Fruit fly (Drosophila melanogaster) whole organism, embryonic: ENCODE results near the gene Fdh.

Experiments
- BtbVII ChIP-seq: fragments of 200-800 bp; sonication (Bioruptor generic); optimal IDR thresholded peaks from 3 replicates; lab custom pipeline; 2017; ENCODE audit warnings: missing biosample characterization, mild to moderate bottlenecking, missing genetic modification characterization
- CG10147 ChIP-seq: fragments of 200-800 bp; sonication (Bioruptor generic); optimal IDR thresholded peaks from 2 replicates; lab custom pipeline; 2019; ENCODE audit warnings: missing biosample characterization, mild to moderate bottlenecking, missing genetic modification characterization, moderate library complexity
- CG12391 ChIP-seq: fragments of 200-800 bp; sonication (Bioruptor generic); optimal IDR thresholded peaks from 3 replicates; lab custom pipeline; 2018; ENCODE audit warnings: missing biosample characterization, mild to moderate bottlenecking, missing genetic modification characterization, moderate library complexity
- CG14014 ChIP-seq: fragments of 200-800 bp; sonication (Bioruptor generic); IDR thresholded peaks from 2 replicates; pipeline ENCODE4 v1.3.6; 2022; ENCODE audit warnings: missing biosample characterization, missing genetic modification characterization
- CG1647 ChIP-seq: fragments of 200-800 bp; sonication (Bioruptor generic); optimal IDR thresholded peaks from 3 replicates; lab custom pipeline; 2016; ENCODE audit warnings: missing biosample characterization, missing genetic modification characterization
- CG16863 ChIP-seq: fragments of 200-800 bp; sonication (Bioruptor generic); optimal IDR thresholded peaks from 3 replicates; lab custom pipeline; 2016; ENCODE audit warnings: missing biosample characterization, missing genetic modification characterization
- CG17359 ChIP-seq: fragments of 200-800 bp; sonication (Bioruptor generic); optimal IDR thresholded peaks from 3 replicates; lab custom pipeline; 2018; ENCODE audit warnings: missing biosample characterization, mild to moderate bottlenecking, missing genetic modification characterization, moderate library complexity
- CG17829 ChIP-seq: fragments of 200-800 bp; optimal IDR thresholded peaks from 2 replicates; lab custom pipeline; 2019; ENCODE audit warnings: missing biosample characterization, mild to moderate bottlenecking, missing genetic modification characterization, moderate library complexity
- CG18476 ChIP-seq: fragments of 200-800 bp; sonication (Bioruptor generic); optimal IDR thresholded peaks from 2 replicates; lab custom pipeline; 2016; ENCODE audit warnings: missing biosample characterization, mild to moderate bottlenecking, missing genetic modification characterization
- CG30020 ChIP-seq: fragments of 200-800 bp; optimal IDR thresholded peaks from 2 replicates; lab custom pipeline; 2019; ENCODE audit warnings: missing biosample characterization, mild to moderate bottlenecking, missing genetic modification characterization, moderate library complexity
- CG30403 ChIP-seq: fragments of 200-800 bp; sonication (Bioruptor generic); optimal IDR thresholded peaks from 3 replicates; lab custom pipeline; 2016; ENCODE audit warnings: missing biosample characterization, missing genetic modification characterization
- CG3065 ChIP-seq: fragments of 200-800 bp; sonication (Bioruptor generic); optimal IDR thresholded peaks from 2 replicates; lab custom pipeline; 2016; ENCODE audit warnings: missing biosample characterization, missing genetic modification characterization
- CG32767 ChIP-seq: fragments of 200-800 bp; sonication (Bioruptor generic); IDR thresholded peaks from 2 replicates; pipeline ENCODE4 v1.3.6; 2022; ENCODE audit warnings: missing biosample characterization, missing genetic modification characterization
- CG33213 ChIP-seq: fragments of 200-800 bp; sonication (Bioruptor generic); optimal IDR thresholded peaks from 3 replicates; lab custom pipeline; 2016; ENCODE audit warnings: missing biosample characterization, missing genetic modification characterization
- CG3407 ChIP-seq: fragments of 200-800 bp; sonication (Bioruptor generic); optimal IDR thresholded peaks from 2 replicates; lab custom pipeline; 2018; ENCODE audit warnings: missing biosample characterization, mild to moderate bottlenecking, missing genetic modification characterization
- CG4730 ChIP-seq: fragments of 200-800 bp; sonication (Bioruptor generic); IDR thresholded peaks from 2 replicates; pipeline ENCODE4 v1.3.6; 2022; ENCODE audit warnings: missing biosample characterization, missing genetic modification characterization
- CG4820 ChIP-seq: fragments of 200-800 bp; sonication (Bioruptor generic); optimal IDR thresholded peaks from 3 replicates; lab custom pipeline; 2016; ENCODE audit warnings: missing biosample characterization, missing genetic modification characterization
- CG6654 ChIP-seq: fragments of 200-800 bp; sonication (Bioruptor generic); optimal IDR thresholded peaks from 2 replicates; lab custom pipeline; 2017; ENCODE audit warnings: missing biosample characterization, mild to moderate bottlenecking, missing genetic modification characterization
- CG8290 ChIP-seq, 3 experiments: fragments of 200-800 bp; sonication (Bioruptor generic); optimal IDR thresholded peaks; 2 replicates each; lab custom pipeline; 2016 to 2019; ENCODE audit warnings: missing biosample characterization in 3 of 3, missing genetic modification characterization in 3 of 3, mild to moderate bottlenecking in 2 of 3, moderate library complexity in 1 of 3
- Chrac-16 ChIP-seq: fragments of 200-800 bp; sonication (Bioruptor generic); optimal IDR thresholded peaks from 3 replicates; lab custom pipeline; 2016; ENCODE audit warnings: missing biosample characterization, missing genetic modification characterization
- CrebB ChIP-seq: fragments of 200-800 bp; sonication (Bioruptor generic); optimal IDR thresholded peaks from 3 replicates; lab custom pipeline; 2018; ENCODE audit warnings: missing biosample characterization, mild to moderate bottlenecking, missing genetic modification characterization
- Dip3 ChIP-seq: fragments of 200-800 bp; sonication (Bioruptor generic); optimal IDR thresholded peaks from 3 replicates; lab custom pipeline; 2016; ENCODE audit warnings: missing biosample characterization, missing genetic modification characterization
- HLHmδ ChIP-seq: fragments of 200-800 bp; sonication (Bioruptor generic); optimal IDR thresholded peaks from 2 replicates; lab custom pipeline; 2018; ENCODE audit warnings: missing biosample characterization, mild to moderate bottlenecking, missing genetic modification characterization, moderate library complexity
- MBD-R2 ChIP-seq: fragments of 200-800 bp; sonication (Bioruptor generic); IDR thresholded peaks from 2 replicates; pipeline ENCODE4 v1.3.6; 2022; ENCODE audit warnings: missing biosample characterization, missing genetic modification characterization
- PHDP ChIP-seq: fragments of 200-800 bp; sonication (Bioruptor generic); optimal IDR thresholded peaks from 3 replicates; lab custom pipeline; 2018; ENCODE audit warnings: missing biosample characterization, mild to moderate bottlenecking, missing genetic modification characterization, moderate library complexity
- Pdp1 ChIP-seq, 2 experiments: fragments of 200-800 bp; sonication (Bioruptor generic); optimal IDR thresholded peaks; 3 replicates each; lab custom pipeline; 2016; ENCODE audit warnings: missing biosample characterization in 2 of 2, missing genetic modification characterization in 2 of 2, mild to moderate bottlenecking in 1 of 2, moderate library complexity in 1 of 2
- Sry-δ ChIP-seq: fragments of 200-800 bp; sonication (Bioruptor generic); optimal IDR thresholded peaks from 2 replicates; lab custom pipeline; 2016; ENCODE audit warnings: missing biosample characterization, missing genetic modification characterization
- Trl ChIP-seq, 3 experiments: fragments of >200 bp in 2 of 3; fragments of 200-800 bp in 1 of 3; sonication (Bioruptor generic) in 1 of 3; optimal IDR thresholded peaks; 2 replicates in 1 of 3; 3 replicates in 2 of 3; lab custom pipeline; 2016 to 2017; ENCODE audit warnings: missing biosample characterization in 1 of 3, missing genetic modification characterization in 1 of 3
- Usf ChIP-seq: fragments of 200-800 bp; sonication (Bioruptor generic); optimal IDR thresholded peaks from 2 replicates; lab custom pipeline; 2017; ENCODE audit warnings: missing genotype, missing biosample characterization, missing genetic modification characterization
- ara ChIP-seq: fragments of 200-800 bp; sonication (Bioruptor generic); IDR thresholded peaks from 2 replicates; pipeline ENCODE4 v1.3.6; 2022; ENCODE audit warnings: missing biosample characterization, missing genetic modification characterization
- ase ChIP-seq: fragments of 200-800 bp; sonication (Bioruptor generic); IDR thresholded peaks from 3 replicates; pipeline ENCODE4 v1.3.6; 2022; ENCODE audit warnings: missing biosample characterization, missing genetic modification characterization
- ems ChIP-seq: fragments of 200-800 bp; sonication (Bioruptor generic); optimal IDR thresholded peaks from 3 replicates; lab custom pipeline; 2016; ENCODE audit warnings: missing biosample characterization, missing genetic modification characterization
- exex ChIP-seq: fragments of 200-800 bp; sonication (Bioruptor generic); optimal IDR thresholded peaks from 4 replicates; lab custom pipeline; 2018; ENCODE audit warnings: missing biosample characterization, mild to moderate bottlenecking, missing genetic modification characterization, moderate library complexity
- fd64A ChIP-seq: fragments of 200-800 bp; sonication (Bioruptor generic); optimal IDR thresholded peaks from 3 replicates; lab custom pipeline; 2018; ENCODE audit warnings: missing biosample characterization, mild to moderate bottlenecking, missing genetic modification characterization
- grn ChIP-seq: fragments of 200-800 bp; sonication (Bioruptor generic); optimal IDR thresholded peaks from 3 replicates; lab custom pipeline; 2017; ENCODE audit warnings: missing biosample characterization, missing genetic modification characterization
- ind ChIP-seq: fragments of 200-800 bp; sonication (Bioruptor generic); optimal IDR thresholded peaks from 3 replicates; lab custom pipeline; 2016; ENCODE audit warnings: missing biosample characterization, missing genetic modification characterization
- lbe ChIP-seq: fragments of 200-800 bp; sonication (Bioruptor generic); optimal IDR thresholded peaks from 2 replicates; lab custom pipeline; 2016; ENCODE audit warnings: missing biosample characterization, mild to moderate bottlenecking, missing genetic modification characterization
- pzg ChIP-seq: fragments of 200-800 bp; sonication (Bioruptor generic); optimal IDR thresholded peaks from 3 replicates; lab custom pipeline; 2018; ENCODE audit warnings: missing biosample characterization, mild to moderate bottlenecking, missing genetic modification characterization, moderate library complexity
- row ChIP-seq: fragments of 200-800 bp; sonication (Bioruptor generic); IDR thresholded peaks from 3 replicates; pipeline ENCODE4 v1.3.6; 2022; ENCODE audit warnings: missing biosample characterization, missing genetic modification characterization
- salm ChIP-seq: fragments of 200-800 bp; sonication (Bioruptor generic); optimal IDR thresholded peaks from 2 replicates; lab custom pipeline; 2018; ENCODE audit warnings: missing biosample characterization, mild to moderate bottlenecking, missing genetic modification characterization
- sc ChIP-seq, 3 experiments: fragments of >200 bp in 2 of 3; fragments of 200-800 bp in 1 of 3; sonication (Bioruptor generic) in 1 of 3; optimal IDR thresholded peaks; 2 replicates in 2 of 3; 3 replicates in 1 of 3; lab custom pipeline; 2017; ENCODE audit warnings: mild to moderate bottlenecking in 1 of 3, missing biosample characterization in 1 of 3, missing genetic modification characterization in 1 of 3, missing genetic modification reagents in 1 of 3
- sd ChIP-seq: fragments of 200-800 bp; sonication (Bioruptor generic); optimal IDR thresholded peaks from 3 replicates; lab custom pipeline; 2018; ENCODE audit warnings: missing biosample characterization, mild to moderate bottlenecking, missing genetic modification characterization, moderate library complexity
- sens ChIP-seq: fragments of 200-800 bp; sonication (Bioruptor generic); peaks from one replicate; lab custom pipeline; 2016; ENCODE audit warnings: missing biosample characterization, missing genetic modification characterization
- ttk ChIP-seq: fragments of 200-800 bp; sonication (Bioruptor generic); IDR thresholded peaks from 2 replicates; pipeline ENCODE4 v2.1.2; 2022; ENCODE audit warnings: missing biosample characterization, missing genetic modification characterization
- twi ChIP-seq: fragments of 200-800 bp; optimal IDR thresholded peaks from 2 replicates; lab custom pipeline; 2019; ENCODE audit warnings: missing biosample characterization, mild to moderate bottlenecking, missing genetic modification characterization, moderate library complexity
- vfl ChIP-seq: fragments of 200-800 bp; sonication (Bioruptor generic); optimal IDR thresholded peaks from 2 replicates; lab custom pipeline; 2016; ENCODE audit warnings: missing biosample characterization, missing genetic modification characterization
- wdn ChIP-seq: fragments of 200-800 bp; sonication (Bioruptor generic); IDR thresholded peaks from 2 replicates; pipeline ENCODE4 v1.3.6; 2022; ENCODE audit warnings: missing biosample characterization, missing genetic modification characterization
- zfh1 ChIP-seq: fragments of 200-800 bp; sonication (Bioruptor generic); IDR thresholded peaks from 3 replicates; pipeline ENCODE4 v1.3.6; 2022; ENCODE audit warnings: missing biosample characterization, missing genetic modification characterization
- zfh2 ChIP-seq: fragments of 200-800 bp; sonication (Bioruptor generic); optimal IDR thresholded peaks from 2 replicates; lab custom pipeline; 2016; ENCODE audit warnings: missing biosample characterization, missing genetic modification characterization

The Fdh gene

dm6 chr3R:10872148-10872783 is at the start of gene Fdh:
Gene Fdh (minus strand): TSS chr3R:10872381.
- TF ChIP-seq CG12391 (peak; percentile 81), lbe (peak; percentile 41), grn (no peak), Dip3 (GFP tag; lab: Kevin White, UChicago) (peak; percentile 37), sd (tag; lab: Kevin White, UChicago) (peak; percentile 58), CG33213 (peak; percentile 60), ems (GFP tag; lab: Kevin White, UChicago) (peak; percentile 21), Sry-δ (GFP tag; lab: Kevin White, UChicago) (peak; percentile 9), ind (peak; percentile 35), MBD-R2 (GFP tag; lab: Robert Waterston, UW) (peak; percentile 22; the same call in 1 of the 2 replicates), CG30020 (tag; lab: Kevin White, UChicago) (peak; percentile 39), sens (GFP tag; lab: Kevin White, UChicago) (peak; percentile 80), CrebB (peak; percentile 23), CG17829 (tag; lab: Kevin White, UChicago) (peak; percentile 75), CG30403 (GFP tag; lab: Kevin White, UChicago) (peak; percentile 69), CG3407 (GFP tag; lab: Kevin White, UChicago) (peak; percentile 52), HLHmδ (peak; percentile 61), exex (tag; lab: Kevin White, UChicago) (peak; percentile 40), zfh1 (peak; percentile 70), ara (GFP tag; lab: Robert Waterston, UW) (peak; percentile 60; the same call in 1 of the 2 replicates), CG10147 (GFP tag; lab: Kevin White, UChicago) (peak; percentile 58), Pdp1 (GFP tag; optimal IDR thresholded peaks at IDR 0.05; lab: Kevin White, UChicago) (peak in 1 of 2 experiments; percentile 16), salm (peak; percentile 5), CG14014 (GFP tag; lab: Robert Waterston, UW) (peak; percentile 37; the same call in 1 of the 2 replicates), CG4730 (GFP tag; lab: Robert Waterston, UW) (no peak), PHDP (tag; lab: Kevin White, UChicago) (peak; percentile 70), ase (GFP tag; lab: Robert Waterston, UW) (no peak), zfh2 (GFP tag; lab: Kevin White, UChicago) (peak; percentile 4), ttk (GFP tag; lab: Robert Waterston, UW) (no peak), vfl (GFP tag; lab: Kevin White, UChicago) (peak; percentile 19), CG17359 (peak; percentile 63), CG16863 (GFP tag; lab: Kevin White, UChicago) (peak; percentile 9), sc (optimal IDR thresholded peaks at IDR 0.05; lab: Kevin White, UChicago) (no peak), sc (GFP tag; optimal IDR thresholded peaks at IDR 0.05; lab: Kevin White, UChicago) (peak; percentile 23), fd64A (GFP tag; lab: Kevin White, UChicago) (peak; percentile 36), Trl (optimal IDR thresholded peaks at IDR 0.05; lab: Kevin White, UChicago) (no peak), Trl (GFP tag; optimal IDR thresholded peaks at IDR 0.05; lab: Kevin White, UChicago) (peak; percentile 45), pzg (GFP tag; lab: Kevin White, UChicago) (peak; percentile 42), wdn (GFP tag; lab: Robert Waterston, UW) (no peak), CG8290 (GFP tag; optimal IDR thresholded peaks at IDR 0.05; lab: Kevin White, UChicago) (peak; percentile 89), CG8290 (tag; optimal IDR thresholded peaks at IDR 0.05; lab: Kevin White, UChicago) (peak; percentile 47 to 81), Chrac-16 (GFP tag; lab: Kevin White, UChicago) (peak; percentile 38), CG32767 (GFP tag; lab: Robert Waterston, UW) (0 out of 2 replicates have a peak, but pooled peaks have one; percentile 14), BtbVII (GFP tag; lab: Kevin White, UChicago) (peak; percentile 29), CG3065 (GFP tag; lab: Kevin White, UChicago) (peak; percentile 29), CG1647 (GFP tag; lab: Kevin White, UChicago) (no peak), Usf (peak; percentile 6), CG4820 (peak; percentile 100), CG18476 (peak; percentile 51), row (GFP tag; lab: Robert Waterston, UW) (peak; percentile 80), twi (peak; percentile 47), CG6654 (peak; percentile 18)
